Worm (Caenorhabditis elegans): ENCODE data around the gene F58D12.1.
"Not testable (repeated sequence)": the region's sequence is repeated elsewhere in the genome, so short reads cannot be mapped to it uniquely, and the experiment has no call there.

F58D12.1 gene

ce11 chrV:14018640-14019039, 30.7 kb upstream of the F58D12.1 start, which contains the start of the genes mtl-2 and T08G5.1:
mtl-2 (minus strand) TSS chrV:14018673.
T08G5.1 (plus strand) TSS chrV:14018766.
- no peak for TF ChIP-seq W03F9.2 (tag; optimal IDR thresholded peaks at IDR 0.05)
- TF ChIP-seq dao-5 (tag; optimal IDR thresholded peaks at IDR 0.05), result no peak
- no peak for TF ChIP-seq him-1 (tag; optimal IDR thresholded peaks at IDR 0.05)

ce11 chrV:14023074-14023473, 26.3 kb upstream of the F58D12.1 start, which contains the start of gene T08G5.15:
T08G5.15 (minus strand) TSS chrV:14023174.
- no peak for TF ChIP-seq W03F9.2 (tag; optimal IDR thresholded peaks at IDR 0.05)
- TF ChIP-seq him-1 (tag; optimal IDR thresholded peaks at IDR 0.05), result no peak

ce11 chrV:14026194-14026593, 23.2 kb upstream of the F58D12.1 start, which contains the start of gene T08G5.2:
T08G5.2 (minus strand) TSS chrV:14026294.
- TF ChIP-seq dao-5 (tag; optimal IDR thresholded peaks at IDR 0.05) (no peak), W03F9.2 (tag; optimal IDR thresholded peaks at IDR 0.05) (no peak), him-1 (tag; optimal IDR thresholded peaks at IDR 0.05) (no peak)

ce11 chrV:14027384-14027783, 22.0 kb upstream of the F58D12.1 start, which contains the start of gene T08G5.3:
T08G5.3 (minus strand) TSS chrV:14027484.
- TF ChIP-seq W03F9.2 (tag; optimal IDR thresholded peaks at IDR 0.05), result no peak
- no peak for TF ChIP-seq him-1 (tag; optimal IDR thresholded peaks at IDR 0.05)
- TF ChIP-seq dao-5 (tag; optimal IDR thresholded peaks at IDR 0.05), result no peak

- no peak for TF ChIP-seq him-1 (tag; optimal IDR thresholded peaks at IDR 0.05)
- no peak for TF ChIP-seq W03F9.2 (tag; optimal IDR thresholded peaks at IDR 0.05)
- peak; percentile 20 for TF ChIP-seq dao-5 (tag; optimal IDR thresholded peaks at IDR 0.05)
Measured at ce11 chrV:14028256-14028743, 21.1 kb upstream of the F58D12.1 start.

ce11 chrV:14033649-14034048, 15.7 kb upstream of the F58D12.1 start, which contains the start of gene ins-10:
ins-10 (plus strand) TSS chrV:14033949.
- TF ChIP-seq W03F9.2 (tag; optimal IDR thresholded peaks at IDR 0.05) (no peak), dao-5 (tag; optimal IDR thresholded peaks at IDR 0.05) (no peak), him-1 (tag; optimal IDR thresholded peaks at IDR 0.05) (no peak)

- TF ChIP-seq him-1, dao-5, W03F9.2 (tag; optimal IDR thresholded peaks at IDR 0.05): not testable (repeated sequence)
Measured at ce11 chrV:14038328-14039084, 10.9 kb upstream of the F58D12.1 start, which contains the start of gene vps-39. vps-39 (minus strand) TSS chrV:14038378.

- TF ChIP-seq him-1 (tag; optimal IDR thresholded peaks at IDR 0.05), result peak; percentile 65
- TF ChIP-seq W03F9.2 (tag; optimal IDR thresholded peaks at IDR 0.05), result peak; percentile 71
Measured at ce11 chrV:14055097-14055496, 5.7 kb downstream of the F58D12.1 start.

ce11 chrV:14057540-14057939, 8.2 kb downstream of the F58D12.1 start, which contains the start of gene F58D12.3:
F58D12.3 (plus strand) TSS chrV:14057840.
- no peak for TF ChIP-seq him-1 (tag; optimal IDR thresholded peaks at IDR 0.05)
- no peak for TF ChIP-seq dao-5 (tag; optimal IDR thresholded peaks at IDR 0.05)
- TF ChIP-seq W03F9.2 (tag; optimal IDR thresholded peaks at IDR 0.05), result no peak

- no peak for TF ChIP-seq him-1 (tag; optimal IDR thresholded peaks at IDR 0.05)
- TF ChIP-seq dao-5 (tag; optimal IDR thresholded peaks at IDR 0.05), result no peak
- no peak for TF ChIP-seq W03F9.2 (tag; optimal IDR thresholded peaks at IDR 0.05)
Measured at ce11 chrV:14063980-14064379, 14.6 kb downstream of the F58D12.1 start.

ce11 chrV:14064422-14064821, 15.0 kb downstream of the F58D12.1 start, which contains the start of gene D1086.21:
D1086.21 (plus strand) TSS chrV:14064722.
- TF ChIP-seq dao-5 (tag; optimal IDR thresholded peaks at IDR 0.05) (no peak), W03F9.2 (tag; optimal IDR thresholded peaks at IDR 0.05) (no peak), him-1 (tag; optimal IDR thresholded peaks at IDR 0.05) (no peak)

ce11 chrV:14067816-14068296, 18.5 kb downstream of the F58D12.1 start, which contains the start of gene D1086.17:
D1086.17 (plus strand) TSS chrV:14067866.
- TF ChIP-seq W03F9.2 (tag; optimal IDR thresholded peaks at IDR 0.05) (no peak), him-1 (tag; optimal IDR thresholded peaks at IDR 0.05) (no peak), dao-5 (tag; optimal IDR thresholded peaks at IDR 0.05) (no peak)

- TF ChIP-seq him-1 (tag; optimal IDR thresholded peaks at IDR 0.05), result no peak
- TF ChIP-seq dao-5 (tag; optimal IDR thresholded peaks at IDR 0.05), result no peak
- no peak for TF ChIP-seq W03F9.2 (tag; optimal IDR thresholded peaks at IDR 0.05)
Measured at ce11 chrV:14069899-14070298, 20.5 kb downstream of the F58D12.1 start.

ce11 chrV:14074160-14074559, 24.8 kb downstream of the F58D12.1 start, which contains the start of gene D1086.11:
D1086.11 (plus strand) TSS chrV:14074460.
- TF ChIP-seq him-1 (tag; optimal IDR thresholded peaks at IDR 0.05) (no peak), W03F9.2 (tag; optimal IDR thresholded peaks at IDR 0.05) (no peak), dao-5 (tag; optimal IDR thresholded peaks at IDR 0.05) (no peak)

All from whole organism, L4/young adult.